Fruit fly (Drosophila melanogaster): Measurements from ENCODE around the gene CG3862.

Gene CG3862

DNA sequence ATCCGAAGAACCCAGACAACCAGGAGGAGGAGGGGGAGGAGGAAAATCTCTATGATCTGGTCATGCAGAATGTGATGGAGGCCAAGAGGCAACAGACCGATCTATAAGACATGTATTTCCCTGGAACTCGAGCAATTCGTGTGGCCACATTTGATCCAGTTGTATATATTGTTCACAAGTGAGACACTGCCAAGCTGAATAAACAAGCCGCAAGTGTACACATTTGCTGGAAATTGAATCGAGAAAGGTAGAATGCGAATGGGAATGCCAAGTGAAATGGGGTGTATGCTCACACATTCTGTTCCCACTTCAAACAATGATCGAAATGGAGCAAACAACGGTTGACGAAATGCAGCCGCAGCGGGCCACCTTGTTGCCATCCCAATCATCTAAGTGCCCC lies 30.3 kb upstream of the CG3862 start:
- TF ChIP-seq Sp1 (GFP tag; optimal IDR thresholded peaks at IDR 0.05) (peak; percentile 39), Hnf4 (GFP tag; optimal IDR thresholded peaks at IDR 0.05) (peak; percentile 67), OdsH (GFP tag; optimal IDR thresholded peaks at IDR 0.05) (peak; percentile 76), usp (GFP tag; optimal IDR thresholded peaks at IDR 0.05) (no peak), woc (GFP tag; optimal IDR thresholded peaks at IDR 0.05) (no peak), CrebA (GFP tag; optimal IDR thresholded peaks at IDR 0.05; ENCODE audit: borderline replicate concordance) (no peak), Jra (GFP tag; optimal IDR thresholded peaks at IDR 0.05) (peak; percentile 65), HLH106 (tag; optimal IDR thresholded peaks at IDR 0.05) (peak; percentile 15), Myc (optimal IDR thresholded peaks at IDR 0.05) (no peak), jim (GFP tag; optimal IDR thresholded peaks at IDR 0.05) (peak; percentile 83), br (GFP tag; optimal IDR thresholded peaks at IDR 0.05) (peak; percentile 43), Hr83 (GFP tag; optimal IDR thresholded peaks at IDR 0.05; ENCODE audit: poor library complexity, severe bottlenecking) (peak; percentile 99), Mio (GFP tag; optimal IDR thresholded peaks at IDR 0.05) (no peak), foxo (GFP tag; optimal IDR thresholded peaks at IDR 0.05) (peak in 1 of 2 experiments; percentile 42), ey (GFP tag; optimal IDR thresholded peaks at IDR 0.05) (peak; percentile 16), psq (GFP tag; optimal IDR thresholded peaks at IDR 0.05) (peak; percentile 18), Rel (GFP tag; optimal IDR thresholded peaks at IDR 0.05) (no peak), Rel (tag; optimal IDR thresholded peaks at IDR 0.05) (no peak), CG32264 (GFP tag; optimal IDR thresholded peaks at IDR 0.05) (no peak), lola (GFP tag; optimal IDR thresholded peaks at IDR 0.05) (no peak), rgr (GFP tag; optimal IDR thresholded peaks at IDR 0.05) (peak; percentile 80), fru (GFP tag; optimal IDR thresholded peaks at IDR 0.05) (peak; percentile 51), h (GFP tag; optimal IDR thresholded peaks at IDR 0.05) (peak; percentile 86), CG9705 (GFP tag; optimal IDR thresholded peaks at IDR 0.05) (peak; percentile 7)

DNA sequence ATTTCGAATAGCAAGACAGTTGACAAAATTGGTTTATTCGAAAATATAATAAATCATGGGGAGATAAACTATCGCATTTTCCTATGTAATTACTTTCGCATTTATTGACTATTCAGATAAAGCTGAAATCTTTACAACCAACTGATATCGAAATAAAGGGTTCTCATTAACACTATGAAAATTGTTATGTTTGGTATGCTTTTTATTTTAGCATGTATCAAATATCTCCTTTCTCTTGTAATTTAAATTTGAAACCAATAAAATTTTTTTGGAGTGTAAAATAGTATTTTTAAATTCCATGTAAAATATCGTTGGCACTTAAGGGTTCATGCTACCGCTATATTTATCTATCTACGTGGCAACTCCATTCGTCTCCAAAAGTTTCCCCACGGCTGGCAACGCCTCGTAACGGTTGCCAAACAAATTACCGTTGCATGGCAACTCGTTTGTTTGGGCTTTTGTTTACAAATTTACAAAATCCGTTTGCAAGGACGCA lies 29.4 kb upstream of the CG3862 start, which contains the start of gene CG13949:
Gene CG13949 (plus strand): TSS at position 286 of the 496 bp plus-strand sequence.
- TF ChIP-seq psq (GFP tag; optimal IDR thresholded peaks at IDR 0.05) (peak; percentile 12), jim (GFP tag; optimal IDR thresholded peaks at IDR 0.05) (no peak), lola (GFP tag; optimal IDR thresholded peaks at IDR 0.05) (no peak), dmrt93B (GFP tag; optimal IDR thresholded peaks at IDR 0.05) (no peak), Sp1 (GFP tag; optimal IDR thresholded peaks at IDR 0.05) (peak; percentile 51), Rel (GFP tag; optimal IDR thresholded peaks at IDR 0.05) (no peak), Rel (tag; optimal IDR thresholded peaks at IDR 0.05) (no peak), pan (optimal IDR thresholded peaks at IDR 0.05) (no peak), Abd-B (GFP tag; optimal IDR thresholded peaks at IDR 0.05) (no peak), Mio (GFP tag; optimal IDR thresholded peaks at IDR 0.05) (no peak), fru (GFP tag; optimal IDR thresholded peaks at IDR 0.05) (peak; percentile 19), dsf (GFP tag; optimal IDR thresholded peaks at IDR 0.05; ENCODE audit: borderline replicate concordance) (no peak), N (GFP tag; optimal IDR thresholded peaks at IDR 0.05) (no peak), brk (GFP tag; optimal IDR thresholded peaks at IDR 0.05) (no peak), Dfd (GFP tag; optimal IDR thresholded peaks at IDR 0.05) (no peak), ey (GFP tag; optimal IDR thresholded peaks at IDR 0.05) (peak; percentile 40), foxo (GFP tag; optimal IDR thresholded peaks at IDR 0.05) (peak in 1 of 2 experiments; percentile 61), OdsH (GFP tag; optimal IDR thresholded peaks at IDR 0.05) (no peak), Hnf4 (GFP tag; optimal IDR thresholded peaks at IDR 0.05) (peak; percentile 40), Hr78 (GFP tag; optimal IDR thresholded peaks at IDR 0.05) (no peak), CrebA (GFP tag; optimal IDR thresholded peaks at IDR 0.05; ENCODE audit: borderline replicate concordance) (no peak), Hr83 (GFP tag; optimal IDR thresholded peaks at IDR 0.05; ENCODE audit: poor library complexity, severe bottlenecking) (no peak), HLH106 (tag; optimal IDR thresholded peaks at IDR 0.05) (peak; percentile 47), sage (GFP tag; optimal IDR thresholded peaks at IDR 0.05) (no peak), Vsx2 (GFP tag; optimal IDR thresholded peaks at IDR 0.05; ENCODE audit: partially characterized antibody) (no peak), rgr (GFP tag; optimal IDR thresholded peaks at IDR 0.05) (peak; percentile 35), CG9705 (GFP tag; optimal IDR thresholded peaks at IDR 0.05) (no peak), h (GFP tag; optimal IDR thresholded peaks at IDR 0.05) (peak; percentile 47), tai (GFP tag; optimal IDR thresholded peaks at IDR 0.05) (no peak), dl (GFP tag; optimal IDR thresholded peaks at IDR 0.05; ENCODE audit: insufficient read depth in 1 of 2, partially characterized antibody in 2 of 2) (no peak), usp (GFP tag; optimal IDR thresholded peaks at IDR 0.05) (no peak), Dif (GFP tag; optimal IDR thresholded peaks at IDR 0.05; ENCODE audit: partially characterized antibody) (no peak), sv (GFP tag; optimal IDR thresholded peaks at IDR 0.05) (peak; percentile 33), Myc (optimal IDR thresholded peaks at IDR 0.05) (no peak), CG32264 (GFP tag; optimal IDR thresholded peaks at IDR 0.05) (no peak), Jra (GFP tag; optimal IDR thresholded peaks at IDR 0.05) (no peak), woc (GFP tag; optimal IDR thresholded peaks at IDR 0.05) (peak; percentile 19), GATAd (GFP tag; optimal IDR thresholded peaks at IDR 0.05) (no peak), br (GFP tag; optimal IDR thresholded peaks at IDR 0.05) (no peak)

Data from whole organism, wandering third instar larva.